Worm (Caenorhabditis elegans) whole organism, early embryonic: ENCODE measurements around the gene syg-1.

Experiments
- B0310.2 ChIP-seq: sonication (generic microtip); optimal IDR thresholded peaks from 2 replicates; lab custom pipeline; 2016; ENCODE audit warnings: mild to moderate bottlenecking, missing genetic modification characterization, missing compliant biosample characterization
- ama-1 ChIP-seq: fragments of 150-350 bp; optimal IDR thresholded peaks from 2 replicates; lab custom pipeline; 2014
- ceh-13 ChIP-seq: fragments of 200-800 bp; sonication (Bioruptor generic); optimal IDR thresholded peaks from 2 replicates; lab custom pipeline; 2018; ENCODE audit warnings: mild to moderate bottlenecking, missing genetic modification characterization, missing compliant biosample characterization
- ceh-36 ChIP-seq: sonication (generic microtip); optimal IDR thresholded peaks from 2 replicates; lab custom pipeline; 2016; ENCODE audit warnings: missing genetic modification characterization, inconsistent platforms, missing compliant biosample characterization
- flt-1 ChIP-seq: fragments of 200-800 bp; sonication (Bioruptor generic); IDR thresholded peaks from 2 replicates; pipeline ENCODE4 v1.3.6; 2022; ENCODE audit warnings: missing genetic modification characterization, missing compliant biosample characterization
- hmg-4 ChIP-seq: fragments of 200-800 bp; sonication (Bioruptor generic); optimal IDR thresholded peaks from 2 replicates; lab custom pipeline; 2018; ENCODE audit warnings: mild to moderate bottlenecking, missing genetic modification characterization, missing compliant biosample characterization
- pes-1 ChIP-seq: fragments of 200-800 bp; sonication (Bioruptor generic); IDR thresholded peaks from 2 replicates; pipeline ENCODE4 v1.3.6; 2022; ENCODE audit warnings: missing genetic modification reagents, missing genetic modification characterization, missing compliant biosample characterization
- sea-1 ChIP-seq: fragments of 200-800 bp; sonication (Bioruptor generic); conservative IDR thresholded peaks from 2 replicates; pipeline ENCODE4 v1.3.6; 2022; ENCODE audit warnings: missing genetic modification characterization, missing compliant biosample characterization

DNA sequence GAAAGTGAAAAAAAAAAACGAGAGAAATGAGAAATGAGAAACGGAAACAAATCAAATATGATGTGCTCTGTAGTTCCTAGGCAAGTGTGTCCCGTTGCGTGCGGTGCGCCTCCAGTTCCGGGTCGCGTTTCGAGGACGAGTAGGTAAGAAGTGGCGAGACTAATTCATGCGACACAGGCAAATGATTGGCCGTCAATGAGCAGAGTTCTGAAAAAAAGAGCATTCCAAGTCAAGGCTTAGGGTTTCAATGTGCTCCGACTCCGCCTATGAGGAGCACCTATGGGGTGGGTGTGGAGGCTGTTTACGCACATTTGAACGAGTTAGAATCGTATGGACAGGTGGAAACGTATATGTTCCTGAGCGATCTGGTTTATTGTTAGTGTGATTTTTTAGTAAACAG is 28.2 kb upstream of the syg-1 start:
- no peak for TF ChIP-seq sea-1 (GFP tag; lab: Robert Waterston, UW)
- TF ChIP-seq flt-1 (GFP tag; lab: Robert Waterston, UW), result no peak
- TF ChIP-seq ceh-36 (tag; lab: Kevin White, UChicago), result no peak
- no peak for TF ChIP-seq hmg-4
- no peak for TF ChIP-seq B0310.2 (tag; lab: Kevin White, UChicago)
- no peak for TF ChIP-seq ama-1
- no peak for TF ChIP-seq pes-1 (GFP tag; lab: Robert Waterston, UW)
- TF ChIP-seq ceh-13 (GFP tag; lab: Kevin White, UChicago), result no peak
